Worm (Caenorhabditis elegans) whole organism, L4/young adult: Measurements from ENCODE around the gene F15A4.2.

Experiments used
- W03F9.2 ChIP-seq: fragments of 150-350 bp; optimal IDR thresholded peaks from 2 replicates; lab custom pipeline; 2014; ENCODE audit warnings: missing biosample characterization, missing genetic modification characterization
- dao-5 ChIP-seq: sonication (generic microtip); optimal IDR thresholded peaks from 2 replicates; lab custom pipeline; 2016; ENCODE audit warnings: missing genotype, missing genetic modification characterization, moderate library complexity, missing compliant biosample characterization
- him-1 ChIP-seq: sonication (generic microtip); optimal IDR thresholded peaks from 2 replicates; lab custom pipeline; 2016; ENCODE audit warnings: missing genotype, missing genetic modification reagents, missing genetic modification characterization, missing compliant biosample characterization

The F15A4.2 gene

ce11 chrII:12452754-12453352 lies 9.5 kb upstream of the F15A4.2 start, which contains the start of the genes sre-35 and sre-33:
Gene sre-35 (minus strand): TSS chrII:12452854.
Gene sre-33 (plus strand): TSS chrII:12453302.
- TF ChIP-seq dao-5 (tag; lab: Kevin White, UChicago) (no peak), W03F9.2 (tag; lab: Kevin White, UChicago) (no peak), him-1 (tag; lab: Kevin White, UChicago) (no peak)

- no peak for TF ChIP-seq him-1 (tag; lab: Kevin White, UChicago)
These were observed 5.7 kb upstream of the F15A4.2 start, which contains the start of gene sre-32 for ce11 chrII:12456633-12457032. Gene sre-32 (minus strand): TSS chrII:12456733.

ce11 chrII:12457275-12457674 lies 5.1 kb upstream of the F15A4.2 start, which contains the start of gene sre-38:
Gene sre-38 (plus strand): TSS chrII:12457575.
- no peak for TF ChIP-seq him-1 (tag; lab: Kevin White, UChicago)
- TF ChIP-seq dao-5 (tag; lab: Kevin White, UChicago), result no peak
- TF ChIP-seq W03F9.2 (tag; lab: Kevin White, UChicago), result no peak

- TF ChIP-seq W03F9.2 (tag; lab: Kevin White, UChicago) (peak; percentile 72), dao-5 (tag; lab: Kevin White, UChicago) (no peak)
These were observed 2.9 kb upstream of the F15A4.2 start, which contains the start of gene tag-281 for ce11 chrII:12459422-12459821. Gene tag-281 (plus strand): TSS chrII:12459761.

- TF ChIP-seq W03F9.2 (tag; lab: Kevin White, UChicago) (no peak), him-1 (tag; lab: Kevin White, UChicago) (no peak), dao-5 (tag; lab: Kevin White, UChicago) (no peak)
These were observed 1.5 kb upstream of the F15A4.2 start, which contains the start of gene tag-280 for ce11 chrII:12460602-12461453. Gene tag-280 (plus strand): TSS chrII:12460652.

ce11 chrII:12465557-12465956 lies 3.2 kb downstream of the F15A4.2 start, which contains the start of gene sre-37:
Gene sre-37 (plus strand): TSS chrII:12465857.
- no peak for TF ChIP-seq dao-5 (tag; lab: Kevin White, UChicago)

ce11 chrII:12467047-12467446 lies 4.7 kb downstream of the F15A4.2 start, which contains the start of gene srg-16:
Gene srg-16 (plus strand): TSS chrII:12467133.
- TF ChIP-seq dao-5 (tag; lab: Kevin White, UChicago) (no peak), him-1 (tag; lab: Kevin White, UChicago) (no peak), W03F9.2 (tag; lab: Kevin White, UChicago) (no peak)

ce11 chrII:12471138-12471855 lies 9.0 kb downstream of the F15A4.2 start, which contains the start of the genes F15A4.5 and phat-8:
Gene F15A4.5 (minus strand): TSS chrII:12471238.
Gene phat-8 (plus strand): TSS chrII:12471805.
- no peak for TF ChIP-seq dao-5 (tag; lab: Kevin White, UChicago)
- TF ChIP-seq him-1 (tag; lab: Kevin White, UChicago), result no peak
- TF ChIP-seq W03F9.2 (tag; lab: Kevin White, UChicago), result no peak

- TF ChIP-seq W03F9.2 (tag; lab: Kevin White, UChicago) (no peak), dao-5 (tag; lab: Kevin White, UChicago) (no peak), him-1 (tag; lab: Kevin White, UChicago) (no peak)
These were observed 11.1 kb downstream of the F15A4.2 start, which contains the start of gene srg-17 for ce11 chrII:12473406-12473805. Gene srg-17 (plus strand): TSS chrII:12473706.

ce11 chrII:12480811-12481210 lies 18.5 kb downstream of the F15A4.2 start, which contains the start of gene arrd-9:
Gene arrd-9 (minus strand): TSS chrII:12480911.
- TF ChIP-seq dao-5 (tag; lab: Kevin White, UChicago), result no peak
- no peak for TF ChIP-seq W03F9.2 (tag; lab: Kevin White, UChicago)
- TF ChIP-seq him-1 (tag; lab: Kevin White, UChicago), result no peak

ce11 chrII:12481645-12482044 lies 19.3 kb downstream of the F15A4.2 start:
- no peak for TF ChIP-seq him-1 (tag; lab: Kevin White, UChicago)
- TF ChIP-seq dao-5 (tag; lab: Kevin White, UChicago), result no peak
- TF ChIP-seq W03F9.2 (tag; lab: Kevin White, UChicago), result no peak

ce11 chrII:12482622-12483021 lies 20.3 kb downstream of the F15A4.2 start, which contains the start of gene fbxb-102:
Gene fbxb-102 (plus strand): TSS chrII:12482922.
- TF ChIP-seq W03F9.2 (tag; lab: Kevin White, UChicago) (no peak), him-1 (tag; lab: Kevin White, UChicago) (no peak), dao-5 (tag; lab: Kevin White, UChicago) (no peak)
